Worm (Caenorhabditis elegans) whole organism, young adult: ENCODE measurements around the gene Y49F6B.12.

Source experiments
- B0261.1 ChIP-seq: sonication (generic microtip); optimal IDR thresholded peaks from 2 replicates; lab custom pipeline; 2016; ENCODE audit warnings: mild to moderate bottlenecking, missing genetic modification characterization, moderate library complexity, missing compliant biosample characterization
- D2030.7 ChIP-seq: fragments of 200-800 bp; sonication (Bioruptor generic); IDR thresholded peaks from 2 replicates; pipeline ENCODE4 v1.3.6; 2022; ENCODE audit warnings: missing genetic modification reagents, missing genetic modification characterization, missing compliant biosample characterization
- F49E8.2 ChIP-seq: sonication (generic microtip); optimal IDR thresholded peaks from 3 replicates; lab custom pipeline; 2017; ENCODE audit warnings: missing genetic modification characterization, mild to moderate bottlenecking, missing compliant biosample characterization, antibody characterized with exemption, moderate library complexity; ENCODE audit not compliant: insufficient read depth
- Y95B8A.8 ChIP-seq: fragments of 200-800 bp; sonication (Bioruptor generic); IDR thresholded peaks from 2 replicates; pipeline ENCODE4 v1.3.6; 2022; ENCODE audit warnings: missing genetic modification reagents, missing genetic modification characterization, missing compliant biosample characterization
- ZK185.1 ChIP-seq: sonication (generic microtip); optimal IDR thresholded peaks from 2 replicates; lab custom pipeline; 2016; ENCODE audit warnings: mild to moderate bottlenecking, missing genetic modification characterization, missing compliant biosample characterization; ENCODE audit not compliant: poor library complexity, severe bottlenecking
- ama-1 ChIP-seq, 3 experiments: fragments of 150-350 bp in 1 of 3; sonication (generic microtip) in 2 of 3; optimal IDR thresholded peaks; 2 replicates each; lab custom pipeline; 2014 to 2018; ENCODE audit warnings: missing biosample characterization in 2 of 3, missing genetic modification characterization in 2 of 3, missing genetic modification reagents in 2 of 3
- attf-3 ChIP-seq: fragments of 200-800 bp; sonication (Bioruptor generic); conservative IDR thresholded peaks from 2 replicates; pipeline ENCODE4 v1.3.6; 2022; ENCODE audit warnings: missing genetic modification reagents, missing genetic modification characterization, missing compliant biosample characterization
- attf-6 ChIP-seq: fragments of 200-800 bp; sonication (Bioruptor generic); IDR thresholded peaks from 2 replicates; pipeline ENCODE4 v1.3.6; 2022; ENCODE audit warnings: missing genetic modification reagents, missing genetic modification characterization, missing compliant biosample characterization
- bed-2 ChIP-seq: fragments of 200-800 bp; sonication (Bioruptor generic); IDR thresholded peaks from 2 replicates; pipeline ENCODE4 v1.3.6; 2022; ENCODE audit warnings: missing genetic modification reagents, missing genetic modification characterization, missing compliant biosample characterization
- die-1 ChIP-seq: sonication (generic microtip); optimal IDR thresholded peaks from 2 replicates; lab custom pipeline; 2016; ENCODE audit warnings: missing genotype, mild to moderate bottlenecking, missing genetic modification characterization, missing compliant biosample characterization
- dox-1 ChIP-seq: fragments of 200-800 bp; sonication (Bioruptor generic); IDR thresholded peaks from 2 replicates; pipeline ENCODE4 v1.3.6; 2022; ENCODE audit warnings: missing genetic modification reagents, missing genetic modification characterization, missing compliant biosample characterization
- egl-44 ChIP-seq: fragments of 200-800 bp; sonication (Bioruptor generic); IDR thresholded peaks from 2 replicates; pipeline ENCODE4 v1.3.6; 2022; ENCODE audit warnings: missing genetic modification reagents, missing genetic modification characterization, missing compliant biosample characterization
- egrh-3 ChIP-seq: fragments of 200-800 bp; sonication (Bioruptor generic); IDR thresholded peaks from 2 replicates; pipeline ENCODE4 v1.3.6; 2022; ENCODE audit warnings: missing genetic modification reagents, missing genetic modification characterization, missing compliant biosample characterization
- ekl-4 ChIP-seq: fragments of 200-800 bp; sonication (Bioruptor generic); IDR thresholded peaks from 2 replicates; pipeline ENCODE4 v1.3.6; 2022; ENCODE audit warnings: missing genetic modification reagents, missing genetic modification characterization, missing compliant biosample characterization
- him-1 ChIP-seq: sonication (generic microtip); optimal IDR thresholded peaks from 2 replicates; lab custom pipeline; 2016; ENCODE audit warnings: missing genotype, missing genetic modification reagents, missing genetic modification characterization, missing compliant biosample characterization
- hsf-1 ChIP-seq: fragments of 200-800 bp; sonication (Bioruptor generic); IDR thresholded peaks from 2 replicates; pipeline ENCODE4 v1.3.6; 2022; ENCODE audit warnings: missing genetic modification reagents, missing genetic modification characterization, missing compliant biosample characterization
- lag-1 ChIP-seq: fragments of 200-800 bp; sonication (Bioruptor generic); IDR thresholded peaks from 2 replicates; pipeline ENCODE4 v1.3.6; 2022; ENCODE audit warnings: missing genetic modification reagents, missing genetic modification characterization, missing compliant biosample characterization
- lin-26 ChIP-seq: fragments of 200-800 bp; sonication (Bioruptor generic); IDR thresholded peaks from 2 replicates; pipeline ENCODE4 v1.3.6; 2022; ENCODE audit warnings: missing genetic modification reagents, missing genetic modification characterization, missing compliant biosample characterization
- lin-54 ChIP-seq: fragments of 200-800 bp; sonication (Bioruptor generic); optimal IDR thresholded peaks from 2 replicates; lab custom pipeline; 2018; ENCODE audit warnings: mild to moderate bottlenecking, missing genetic modification characterization, missing compliant biosample characterization
- mcd-1 ChIP-seq: fragments of 200-800 bp; sonication (Bioruptor generic); IDR thresholded peaks from 2 replicates; pipeline ENCODE4 v1.3.6; 2022; ENCODE audit warnings: missing genetic modification reagents, missing genetic modification characterization, missing compliant biosample characterization
- mxl-1 ChIP-seq: sonication (generic microtip); optimal IDR thresholded peaks from 2 replicates; lab custom pipeline; 2016; ENCODE audit warnings: missing genetic modification characterization, missing compliant biosample characterization
- nfya-1 ChIP-seq: sonication (generic microtip); optimal IDR thresholded peaks from 2 replicates; lab custom pipeline; 2017; ENCODE audit warnings: antibody characterized with exemption, missing compliant biosample characterization, missing genetic modification characterization, borderline replicate concordance; ENCODE audit not compliant: insufficient read depth
- nfyb-1 ChIP-seq: fragments of 200-800 bp; sonication (Bioruptor generic); IDR thresholded peaks from 2 replicates; pipeline ENCODE4 v1.3.6; 2022; ENCODE audit warnings: missing genetic modification reagents, missing genetic modification characterization, missing compliant biosample characterization
- nhr-120 ChIP-seq: fragments of 200-800 bp; sonication (Bioruptor generic); IDR thresholded peaks from 2 replicates; pipeline ENCODE4 v1.3.6; 2022; ENCODE audit warnings: missing genetic modification characterization, missing compliant biosample characterization
- nhr-80 ChIP-seq: sonication (generic microtip); optimal IDR thresholded peaks from 2 replicates; lab custom pipeline; 2016; ENCODE audit warnings: missing genetic modification characterization, missing compliant biosample characterization
- pha-4 ChIP-seq: fragments of 150-350 bp; sonication (generic microtip); optimal IDR thresholded peaks from 2 replicates; lab custom pipeline; 2014; ENCODE audit warnings: missing biosample characterization, missing genetic modification reagents, missing genetic modification characterization
- snpc-1.1 ChIP-seq: sonication (generic microtip); optimal IDR thresholded peaks from 2 replicates; lab custom pipeline; 2017; ENCODE audit warnings: missing genetic modification characterization, mild to moderate bottlenecking, missing compliant biosample characterization, antibody characterized with exemption, moderate library complexity, missing genotype, missing genetic modification reagents; ENCODE audit not compliant: insufficient read depth
- zfh-2 ChIP-seq: fragments of 200-800 bp; sonication (Bioruptor generic); conservative IDR thresholded peaks from 2 replicates; pipeline ENCODE4 v1.3.6; 2022; ENCODE audit warnings: missing genetic modification reagents, missing genetic modification characterization, missing compliant biosample characterization
- ztf-18 ChIP-seq: sonication (generic microtip); optimal IDR thresholded peaks from 2 replicates; lab custom pipeline; 2016; ENCODE audit warnings: missing genotype, mild to moderate bottlenecking, missing genetic modification characterization, missing compliant biosample characterization
- ztf-22 ChIP-seq: fragments of 200-800 bp; sonication (Bioruptor generic); optimal IDR thresholded peaks from 2 replicates; lab custom pipeline; 2018; ENCODE audit warnings: mild to moderate bottlenecking, missing genetic modification characterization, moderate library complexity, missing compliant biosample characterization
- ztf-25 ChIP-seq: fragments of 200-800 bp; sonication (Bioruptor generic); IDR thresholded peaks from 2 replicates; pipeline ENCODE4 v1.3.6; 2022; ENCODE audit warnings: missing genetic modification reagents, missing genetic modification characterization, missing compliant biosample characterization
- ztf-28 ChIP-seq: fragments of 200-800 bp; sonication (Bioruptor generic); IDR thresholded peaks from 2 replicates; pipeline ENCODE4 v1.3.6; 2022; ENCODE audit warnings: missing genetic modification reagents, missing genetic modification characterization, missing compliant biosample characterization

Y49F6B.12 gene

DNA sequence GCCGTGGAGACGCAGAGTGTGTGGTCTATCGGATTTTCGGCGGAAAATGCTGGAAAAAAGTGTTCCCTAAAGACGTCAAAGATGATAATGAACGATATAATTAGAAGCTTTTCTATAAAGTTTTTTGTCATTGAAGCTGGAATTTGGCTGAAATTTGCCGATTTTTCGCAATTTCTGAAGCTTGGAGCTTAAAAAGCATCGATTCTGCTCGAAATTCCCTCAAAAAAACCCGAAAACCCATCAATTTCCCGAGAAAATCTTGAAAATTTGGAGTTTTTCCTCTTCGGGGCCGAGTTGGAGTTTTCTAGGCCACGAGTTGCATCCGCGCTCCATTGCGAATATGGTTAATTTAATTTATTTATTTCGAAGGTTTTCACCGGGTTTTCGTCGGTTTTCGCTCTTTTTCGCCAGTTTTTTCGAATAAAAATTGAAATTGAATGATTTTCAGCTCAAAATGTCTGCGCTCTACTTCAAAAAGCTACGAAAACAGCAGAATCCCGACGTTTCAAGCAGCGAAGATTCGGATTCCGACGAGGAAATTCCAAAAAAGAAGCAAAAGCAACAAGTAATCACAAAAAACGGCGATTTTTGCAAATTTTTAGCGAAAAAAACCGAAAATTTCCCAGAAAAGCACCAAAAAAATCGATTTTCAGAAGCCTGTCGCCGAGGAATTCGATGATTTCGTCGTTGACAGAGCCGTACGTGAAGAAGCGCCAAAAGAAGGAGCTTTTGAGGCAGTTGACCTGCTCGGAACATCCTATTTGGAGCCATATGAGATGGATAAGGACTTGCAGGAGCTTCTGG, 30.5 kb upstream of the Y49F6B.12 start, which contains the start of the genes col-71 and Y49F6B.2 (continued):
- TF ChIP-seq snpc-1.1 (tag; lab: Kevin White, UChicago) (no peak), dox-1 (GFP tag; lab: Robert Waterston, UW) (peak; percentile 92), ztf-18 (tag; lab: Kevin White, UChicago) (no peak), Y95B8A.8 (GFP tag; lab: Robert Waterston, UW) (no peak), D2030.7 (GFP tag; lab: Robert Waterston, UW) (peak; percentile 46), mxl-1 (tag; lab: Kevin White, UChicago) (no peak), ekl-4 (0 out of 2 replicates have a peak, but pooled peaks have one; percentile 55), pha-4 (tag; lab: Kevin White, UChicago) (no peak)

DNA sequence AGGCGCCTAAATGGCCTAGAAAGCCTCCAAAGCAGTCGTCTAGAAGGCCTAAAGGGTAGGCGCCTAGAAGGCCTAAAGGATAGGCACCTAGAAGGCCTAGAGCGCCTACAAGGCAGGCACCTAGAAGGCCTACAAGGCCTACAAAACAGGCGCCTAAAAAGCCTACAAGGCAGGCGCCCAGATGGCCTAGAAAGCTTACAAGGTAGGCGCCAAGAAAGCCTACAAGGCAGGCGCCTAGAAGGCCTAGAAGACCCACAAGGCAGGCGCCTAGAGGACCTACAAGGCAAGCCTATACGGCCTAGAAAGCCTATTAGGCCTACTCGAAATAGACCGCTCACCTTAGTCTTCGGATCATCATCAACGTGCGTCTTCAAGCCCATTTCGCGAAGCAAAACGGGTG, 29.8 kb upstream of the Y49F6B.12 start:
- TF ChIP-seq lag-1 (GFP tag; lab: Robert Waterston, UW) (no peak), bed-2 (no peak), attf-6 (0 out of 2 replicates have a peak, but pooled peaks have one; percentile 9), nfya-1 (no peak)

DNA sequence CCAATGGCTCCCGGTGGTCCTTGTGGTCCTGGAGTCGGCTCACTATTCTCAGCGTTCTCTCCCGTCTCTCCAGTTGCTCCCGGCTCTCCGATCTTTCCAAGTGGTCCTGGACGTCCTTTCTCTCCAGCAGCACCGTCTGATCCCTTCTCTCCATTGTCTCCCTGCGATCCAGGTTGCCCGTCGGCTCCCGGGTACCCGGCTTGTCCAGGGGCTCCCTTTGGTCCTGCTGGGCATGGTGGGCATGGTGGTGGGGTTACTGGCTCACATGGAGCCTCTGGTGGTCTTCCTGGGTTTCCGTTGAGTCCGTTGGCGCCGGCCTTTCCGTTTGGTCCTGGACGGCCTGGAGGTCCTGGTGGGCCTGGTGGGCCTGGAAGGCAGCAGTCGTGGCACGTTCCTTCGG, 28.2 kb upstream of the Y49F6B.12 start:
- TF ChIP-seq egl-44 (GFP tag; lab: Robert Waterston, UW) (no peak), snpc-1.1 (tag; lab: Kevin White, UChicago) (no peak), bed-2 (no peak), him-1 (tag; lab: Kevin White, UChicago) (no peak), nfyb-1 (0 out of 2 replicates have a peak, but pooled peaks have one; percentile 26), nhr-80 (tag; lab: Kevin White, UChicago) (no peak), lag-1 (GFP tag; lab: Robert Waterston, UW) (no peak), B0261.1 (tag; lab: Kevin White, UChicago) (no peak), ztf-22 (GFP tag; lab: Kevin White, UChicago) (no peak), F49E8.2 (tag; lab: Kevin White, UChicago) (no peak), nfya-1 (no peak), lin-26 (peak; percentile 58; the same call in 1 of the 2 replicates), egrh-3 (GFP tag; lab: Robert Waterston, UW) (peak; percentile 88), attf-3 (GFP tag; lab: Robert Waterston, UW) (no peak), ztf-28 (GFP tag; lab: Robert Waterston, UW) (no peak), ama-1 (optimal IDR thresholded peaks at IDR 0.05; lab: Kevin White, UChicago) (no peak), ama-1 (GFP tag; optimal IDR thresholded peaks at IDR 0.05; lab: Kevin White, UChicago) (no peak), zfh-2 (GFP tag; lab: Robert Waterston, UW) (peak; percentile 88), hsf-1 (GFP tag; lab: Robert Waterston, UW) (no peak), mcd-1 (GFP tag; lab: Robert Waterston, UW) (0 out of 2 replicates have a peak, but pooled peaks have one; percentile 14), ZK185.1 (tag; lab: Kevin White, UChicago) (no peak), nhr-120 (no peak), lin-54 (GFP tag; lab: Kevin White, UChicago) (no peak), die-1 (tag; lab: Kevin White, UChicago) (no peak), ztf-25 (GFP tag; lab: Robert Waterston, UW) (no peak)
